Fruit fly (Drosophila melanogaster) whole organism, embryonic: ENCODE data around the gene fzy.

ENCODE experiments used
- ATbp ChIP-seq: fragments of 200-800 bp; sonication (Bioruptor generic); optimal IDR thresholded peaks from 2 replicates; lab custom pipeline; 2017; ENCODE audit warnings: missing biosample characterization, mild to moderate bottlenecking, missing genetic modification characterization, missing genetic modification reagents
- Bgb ChIP-seq: fragments of 200-800 bp; sonication (Bioruptor generic); IDR thresholded peaks from 2 replicates; pipeline ENCODE4 v1.3.6; 2022; ENCODE audit warnings: missing biosample characterization, missing genetic modification characterization; ENCODE audit not compliant: partially characterized antibody
- CG10274 ChIP-seq: fragments of 200-800 bp; sonication (Bioruptor generic); optimal IDR thresholded peaks from 3 replicates; lab custom pipeline; 2017; ENCODE audit warnings: missing biosample characterization, mild to moderate bottlenecking, missing genetic modification characterization
- CG11696 ChIP-seq: fragments of 200-800 bp; sonication (Bioruptor generic); IDR thresholded peaks from 2 replicates; pipeline ENCODE4 v1.3.6; 2022; ENCODE audit warnings: missing biosample characterization, missing genetic modification characterization
- CG12299 ChIP-seq: fragments of 200-800 bp; sonication (Bioruptor generic); optimal IDR thresholded peaks from 2 replicates; lab custom pipeline; 2018; ENCODE audit warnings: missing biosample characterization, mild to moderate bottlenecking, missing genetic modification characterization
- CG12391 ChIP-seq: fragments of 200-800 bp; sonication (Bioruptor generic); optimal IDR thresholded peaks from 3 replicates; lab custom pipeline; 2018; ENCODE audit warnings: missing biosample characterization, mild to moderate bottlenecking, missing genetic modification characterization, moderate library complexity
- CG13296 ChIP-seq: fragments of 200-800 bp; sonication (Bioruptor generic); optimal IDR thresholded peaks from 3 replicates; lab custom pipeline; 2018; ENCODE audit warnings: missing biosample characterization, mild to moderate bottlenecking, missing genetic modification characterization
- CG16815 ChIP-seq: fragments of 200-800 bp; sonication (Bioruptor generic); optimal IDR thresholded peaks from 3 replicates; lab custom pipeline; 2017; ENCODE audit warnings: missing biosample characterization, mild to moderate bottlenecking, missing genetic modification characterization
- CG17186 ChIP-seq: fragments of 200-800 bp; sonication (Bioruptor generic); optimal IDR thresholded peaks from 3 replicates; lab custom pipeline; 2017; ENCODE audit warnings: missing biosample characterization, missing genetic modification reagents, missing genetic modification characterization
- CG17359 ChIP-seq: fragments of 200-800 bp; sonication (Bioruptor generic); optimal IDR thresholded peaks from 3 replicates; lab custom pipeline; 2018; ENCODE audit warnings: missing biosample characterization, mild to moderate bottlenecking, missing genetic modification characterization, moderate library complexity
- CG17802 ChIP-seq: fragments of 200-800 bp; sonication (Bioruptor generic); optimal IDR thresholded peaks from 2 replicates; lab custom pipeline; 2018; ENCODE audit warnings: missing biosample characterization, mild to moderate bottlenecking, missing genetic modification characterization, moderate library complexity
- CG18476 ChIP-seq: fragments of 200-800 bp; sonication (Bioruptor generic); optimal IDR thresholded peaks from 2 replicates; lab custom pipeline; 2016; ENCODE audit warnings: missing biosample characterization, mild to moderate bottlenecking, missing genetic modification characterization
- CG18619 ChIP-seq: fragments of 200-800 bp; sonication (Bioruptor generic); optimal IDR thresholded peaks from 3 replicates; lab custom pipeline; 2017; ENCODE audit warnings: missing biosample characterization, mild to moderate bottlenecking, missing genetic modification characterization
- CG2116 ChIP-seq: fragments of 200-800 bp; sonication (Bioruptor generic); optimal IDR thresholded peaks from 3 replicates; lab custom pipeline; 2018; ENCODE audit warnings: missing biosample characterization, mild to moderate bottlenecking, missing genetic modification characterization
- CG2875 ChIP-seq: fragments of 200-800 bp; sonication (Bioruptor generic); optimal IDR thresholded peaks from 2 replicates; lab custom pipeline; 2017; ENCODE audit warnings: missing biosample characterization, mild to moderate bottlenecking, missing genetic modification characterization, missing genetic modification reagents
- CG3065 ChIP-seq: fragments of 200-800 bp; sonication (Bioruptor generic); optimal IDR thresholded peaks from 2 replicates; lab custom pipeline; 2016; ENCODE audit warnings: missing biosample characterization, missing genetic modification characterization
- CG3847 ChIP-seq: fragments of 200-800 bp; sonication (Bioruptor generic); IDR thresholded peaks from 2 replicates; pipeline ENCODE4 v1.3.6; 2022; ENCODE audit warnings: missing biosample characterization, missing genetic modification characterization
- CG3995 ChIP-seq: fragments of 200-800 bp; sonication (Bioruptor generic); optimal IDR thresholded peaks from 3 replicates; lab custom pipeline; 2016; ENCODE audit warnings: missing biosample characterization, missing genetic modification characterization
- CG4707 ChIP-seq: fragments of 200-800 bp; sonication (Bioruptor generic); optimal IDR thresholded peaks from 2 replicates; lab custom pipeline; 2018; ENCODE audit warnings: missing biosample characterization, mild to moderate bottlenecking, missing genetic modification characterization, moderate library complexity
- CG7786 ChIP-seq: fragments of 200-800 bp; sonication (Bioruptor generic); optimal IDR thresholded peaks from 2 replicates; lab custom pipeline; 2016; ENCODE audit warnings: missing biosample characterization, missing genetic modification characterization
- CG7928 ChIP-seq: fragments of 200-800 bp; sonication (Bioruptor generic); optimal IDR thresholded peaks from 2 replicates; lab custom pipeline; 2017; ENCODE audit warnings: missing biosample characterization, mild to moderate bottlenecking, missing genetic modification characterization
- CG9437 ChIP-seq: fragments of 200-800 bp; sonication (Bioruptor generic); optimal IDR thresholded peaks from 2 replicates; lab custom pipeline; 2018; ENCODE audit warnings: missing biosample characterization, mild to moderate bottlenecking, missing genetic modification characterization
- CG9727 ChIP-seq: fragments of 200-800 bp; sonication (Bioruptor generic); optimal IDR thresholded peaks from 3 replicates; lab custom pipeline; 2017; ENCODE audit warnings: missing biosample characterization, mild to moderate bottlenecking, missing genetic modification characterization
- Dip3 ChIP-seq: fragments of 200-800 bp; sonication (Bioruptor generic); optimal IDR thresholded peaks from 3 replicates; lab custom pipeline; 2016; ENCODE audit warnings: missing biosample characterization, missing genetic modification characterization
- E2f1 ChIP-seq: fragments of 200-800 bp; sonication (Bioruptor generic); IDR thresholded peaks from 2 replicates; pipeline ENCODE4 v1.3.6; 2022; ENCODE audit warnings: missing biosample characterization, missing genetic modification characterization
- Hand ChIP-seq: fragments of 200-800 bp; sonication (Bioruptor generic); optimal IDR thresholded peaks from 2 replicates; lab custom pipeline; 2017; ENCODE audit warnings: mild to moderate bottlenecking, missing biosample characterization, missing genetic modification reagents, missing genetic modification characterization
- MESR4 ChIP-seq: fragments of 200-800 bp; sonication (Bioruptor generic); optimal IDR thresholded peaks from 2 replicates; lab custom pipeline; 2018; ENCODE audit warnings: missing biosample characterization, mild to moderate bottlenecking, missing genetic modification characterization, moderate library complexity
- MTF-1 ChIP-seq: fragments of 200-800 bp; sonication (Bioruptor generic); optimal IDR thresholded peaks from 2 replicates; lab custom pipeline; 2018; ENCODE audit warnings: missing biosample characterization, mild to moderate bottlenecking, missing genetic modification characterization, borderline replicate concordance
- Max ChIP-seq: fragments of 200-800 bp; sonication (Bioruptor generic); optimal IDR thresholded peaks from 2 replicates; lab custom pipeline; 2016; ENCODE audit warnings: missing biosample characterization, mild to moderate bottlenecking, missing genetic modification characterization
- Vsx1 ChIP-seq: fragments of 200-800 bp; sonication (Bioruptor generic); optimal IDR thresholded peaks from 2 replicates; lab custom pipeline; 2017; ENCODE audit warnings: missing biosample characterization, mild to moderate bottlenecking, missing genetic modification characterization, missing genetic modification reagents
- fd102C ChIP-seq: fragments of 200-800 bp; sonication (Bioruptor generic); optimal IDR thresholded peaks from 2 replicates; lab custom pipeline; 2018; ENCODE audit warnings: missing biosample characterization, mild to moderate bottlenecking, missing genetic modification characterization, moderate library complexity
- fru ChIP-seq: fragments of >200 bp; optimal IDR thresholded peaks from 2 replicates; lab custom pipeline; 2017
- grn ChIP-seq: fragments of 200-800 bp; sonication (Bioruptor generic); optimal IDR thresholded peaks from 3 replicates; lab custom pipeline; 2017; ENCODE audit warnings: missing biosample characterization, missing genetic modification characterization
- hbn ChIP-seq: fragments of 200-800 bp; sonication (Bioruptor generic); IDR thresholded peaks from 2 replicates; pipeline ENCODE4 v1.3.6; 2022; ENCODE audit warnings: missing biosample characterization, missing genetic modification characterization; ENCODE audit not compliant: partially characterized antibody
- her ChIP-seq: fragments of 200-800 bp; sonication (Bioruptor generic); optimal IDR thresholded peaks from 2 replicates; lab custom pipeline; 2016; ENCODE audit warnings: missing biosample characterization, missing genetic modification characterization
- lbe ChIP-seq: fragments of 200-800 bp; sonication (Bioruptor generic); optimal IDR thresholded peaks from 2 replicates; lab custom pipeline; 2016; ENCODE audit warnings: missing biosample characterization, mild to moderate bottlenecking, missing genetic modification characterization
- lov ChIP-seq, 2 experiments: fragments of 200-800 bp in 1 of 2; fragments of >200 bp in 1 of 2; sonication (Bioruptor generic) in 1 of 2; IDR thresholded peaks in 1 of 2; optimal IDR thresholded peaks in 1 of 2; 2 replicates in 1 of 2; 3 replicates in 1 of 2; pipeline versions ENCODE4 v1.3.6 to Lab custom; 2017 to 2022; ENCODE audit warnings: missing biosample characterization in 1 of 2, missing genetic modification characterization in 1 of 2
- nerfin-1 ChIP-seq: fragments of 200-800 bp; sonication (Bioruptor generic); optimal IDR thresholded peaks from 3 replicates; lab custom pipeline; 2019; ENCODE audit warnings: missing biosample characterization, mild to moderate bottlenecking, missing genetic modification characterization, moderate library complexity
- odd ChIP-seq: fragments of 200-800 bp; sonication (Bioruptor generic); optimal IDR thresholded peaks from 2 replicates; lab custom pipeline; 2017; ENCODE audit warnings: missing biosample characterization, mild to moderate bottlenecking, missing genetic modification characterization
- pita ChIP-seq: fragments of 200-800 bp; sonication (Bioruptor generic); optimal IDR thresholded peaks from 2 replicates; lab custom pipeline; 2017; ENCODE audit warnings: missing biosample characterization, mild to moderate bottlenecking, missing genetic modification characterization
- pnt ChIP-seq: fragments of 200-800 bp; sonication (Bioruptor generic); optimal IDR thresholded peaks from 3 replicates; lab custom pipeline; 2016; ENCODE audit warnings: missing biosample characterization, missing genetic modification characterization
- run ChIP-seq: fragments of 200-800 bp; sonication (Bioruptor generic); optimal IDR thresholded peaks from 3 replicates; lab custom pipeline; 2018; ENCODE audit warnings: missing biosample characterization, mild to moderate bottlenecking, missing genetic modification characterization
- sens ChIP-seq: fragments of 200-800 bp; sonication (Bioruptor generic); peaks from one replicate; lab custom pipeline; 2016; ENCODE audit warnings: missing biosample characterization, missing genetic modification characterization
- stwl ChIP-seq: fragments of 200-800 bp; sonication (Bioruptor generic); optimal IDR thresholded peaks from 3 replicates; lab custom pipeline; 2018; ENCODE audit warnings: missing biosample characterization, mild to moderate bottlenecking, missing genetic modification characterization, moderate library complexity
- tna ChIP-seq: fragments of 200-800 bp; sonication (Bioruptor generic); IDR thresholded peaks from 2 replicates; pipeline ENCODE4 v1.3.6; 2022; ENCODE audit warnings: missing biosample characterization, missing genetic modification characterization; ENCODE audit not compliant: partially characterized antibody
- trem ChIP-seq: fragments of 200-800 bp; optimal IDR thresholded peaks from 3 replicates; lab custom pipeline; 2019; ENCODE audit warnings: missing biosample characterization, mild to moderate bottlenecking, missing genetic modification characterization, moderate library complexity
- ttk ChIP-seq: fragments of 200-800 bp; sonication (Bioruptor generic); IDR thresholded peaks from 2 replicates; pipeline ENCODE4 v2.1.2; 2022; ENCODE audit warnings: missing biosample characterization, missing genetic modification characterization
- tup ChIP-seq: fragments of 200-800 bp; sonication (Bioruptor generic); optimal IDR thresholded peaks from 2 replicates; lab custom pipeline; 2016; ENCODE audit warnings: missing biosample characterization, mild to moderate bottlenecking, missing genetic modification characterization, moderate library complexity

fzy gene

DNA sequence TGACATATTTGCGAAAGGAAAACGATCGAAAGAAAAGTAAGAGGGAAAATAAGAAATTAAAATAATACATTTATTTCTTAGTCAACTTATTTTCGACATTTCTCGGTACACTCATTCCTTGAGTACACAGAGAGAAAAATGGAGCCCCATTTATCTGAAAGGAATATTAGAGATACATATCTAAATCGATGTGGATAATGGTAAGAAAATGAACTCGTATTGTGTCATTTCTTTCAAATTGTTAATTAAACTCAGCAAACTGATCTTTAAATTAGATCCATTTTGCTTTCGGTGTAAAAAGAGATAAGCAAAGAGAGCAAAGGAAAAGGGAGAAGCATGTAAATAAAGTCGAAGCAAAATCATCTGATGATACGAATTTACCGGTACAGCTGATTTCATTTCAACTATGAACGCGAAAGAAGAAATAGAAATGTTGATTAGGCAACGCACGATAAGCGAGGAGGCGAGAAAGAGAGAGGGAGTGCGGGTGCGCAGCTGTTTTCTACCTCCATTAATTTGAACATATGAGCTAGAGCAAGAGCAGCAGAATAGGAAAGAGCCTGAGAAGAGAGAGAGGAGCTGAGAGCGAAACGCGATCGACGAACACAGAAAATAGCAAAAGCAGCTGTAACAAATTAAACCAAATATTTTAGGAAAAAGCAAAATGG is 24.9 kb upstream of the fzy start (continued):
- TF ChIP-seq CG18619 (GFP tag; lab: Kevin White, UChicago) (peak; percentile 80), CG12299 (tag; lab: Kevin White, UChicago) (peak; percentile 70), CG11696 (GFP tag; lab: Robert Waterston, UW) (no peak), Vsx1 (peak; percentile 58), CG10274 (peak; percentile 66), CG3995 (GFP tag; lab: Kevin White, UChicago) (peak; percentile 23), Hand (GFP tag; lab: Kevin White, UChicago) (peak; percentile 76), fru (no peak), run (tag; lab: Kevin White, UChicago) (peak; percentile 59), CG16815 (GFP tag; lab: Kevin White, UChicago) (peak; percentile 78), tup (GFP tag; lab: Kevin White, UChicago) (peak; percentile 51), pnt (peak; percentile 87), sens (peak; percentile 98), CG3065 (GFP tag; lab: Kevin White, UChicago) (peak; percentile 76), MESR4 (GFP tag; lab: Kevin White, UChicago) (peak; percentile 28), grn (GFP tag; lab: Kevin White, UChicago) (peak; percentile 53), pita (no peak), Dip3 (GFP tag; lab: Kevin White, UChicago) (peak; percentile 86), hbn (GFP tag; lab: Robert Waterston, UW) (no peak), lov (optimal IDR thresholded peaks at IDR 0.05; lab: Kevin White, UChicago) (no peak), lov (GFP tag; IDR thresholded peaks at IDR 0.05; lab: Robert Waterston, UW) (no peak), CG17359 (tag; lab: Kevin White, UChicago) (peak; percentile 94), CG2116 (GFP tag; lab: Kevin White, UChicago) (peak; percentile 36), stwl (tag; lab: Kevin White, UChicago) (peak; percentile 36), MTF-1 (peak; percentile 67), Max (GFP tag; lab: Kevin White, UChicago) (peak; percentile 85), tna (GFP tag; lab: Robert Waterston, UW) (no peak), CG4707 (GFP tag; lab: Kevin White, UChicago) (peak; percentile 71), CG3847 (GFP tag; lab: Robert Waterston, UW) (no peak), her (GFP tag; lab: Kevin White, UChicago) (peak; percentile 87), Bgb (no peak), CG18476 (peak; percentile 84), CG17802 (tag; lab: Kevin White, UChicago) (peak; percentile 76), CG9727 (peak; percentile 77), nerfin-1 (peak; percentile 73), CG13296 (GFP tag; lab: Kevin White, UChicago) (peak; percentile 57), ttk (no peak), ATbp (GFP tag; lab: Kevin White, UChicago) (peak; percentile 83), CG7928 (GFP tag; lab: Kevin White, UChicago) (peak; percentile 32), CG7786 (GFP tag; lab: Kevin White, UChicago) (peak; percentile 93), E2f1 (GFP tag; lab: Robert Waterston, UW) (no peak), CG2875 (GFP tag; lab: Kevin White, UChicago) (peak; percentile 81), CG17186 (peak; percentile 47), lbe (GFP tag; lab: Kevin White, UChicago) (peak; percentile 78), CG12391 (tag; lab: Kevin White, UChicago) (peak; percentile 90), odd (GFP tag; lab: Kevin White, UChicago) (peak; percentile 24), trem (tag; lab: Kevin White, UChicago) (peak; percentile 78), CG9437 (GFP tag; lab: Kevin White, UChicago) (peak; percentile 56), fd102C (GFP tag; lab: Kevin White, UChicago) (peak; percentile 86)
